Comparison of ENCODE assay signal across 1 fruit fly cellular context in genomic region chr2L:16486001-16486793, dm6.
TF ChIP-seq lines count a peak whose summit lies in the region.

No protein-coding gene starts in this region.

TF ChIP-seq in whole organism, embryonic, 481 proteins besides CTCF, POLR2A, EP300 and RAD21 (continued from another document):
- TF ChIP-seq CG10979 (tag; optimal IDR thresholded peaks at IDR 0.05; lab: Kevin White, UChicago) (no peak), ERR (GFP tag; optimal IDR thresholded peaks at IDR 0.05; lab: Kevin White, UChicago) (no peak), Kr (GFP tag; optimal IDR thresholded peaks at IDR 0.05; lab: Kevin White, UChicago) (no peak), CG11695 (GFP tag; IDR thresholded peaks at IDR 0.05; lab: Robert Waterston, UW) (no peak; the same call in 2 of the 3 replicates), CG9817 (tag; optimal IDR thresholded peaks at IDR 0.05; lab: Kevin White, UChicago) (peak; percentile 23), CG8290 (GFP tag; optimal IDR thresholded peaks at IDR 0.05; lab: Kevin White, UChicago) (peak; percentile 39), CG8290 (tag; optimal IDR thresholded peaks at IDR 0.05; lab: Kevin White, UChicago) (peak; percentile 66 to 68), sqz (GFP tag; optimal IDR thresholded peaks at IDR 0.05; lab: Kevin White, UChicago) (peak; percentile 98), CG30403 (GFP tag; optimal IDR thresholded peaks at IDR 0.05; lab: Kevin White, UChicago) (no peak), twi (tag; optimal IDR thresholded peaks at IDR 0.05; lab: Kevin White, UChicago) (no peak), Trl (optimal IDR thresholded peaks at IDR 0.05; lab: Kevin White, UChicago) (peak; percentile 67 to 71), Trl (GFP tag; optimal IDR thresholded peaks at IDR 0.05; lab: Kevin White, UChicago) (peak; percentile 68), Antp (GFP tag; optimal IDR thresholded peaks at IDR 0.05; lab: Kevin White, UChicago) (peak; percentile 19), CG2120 (GFP tag; optimal IDR thresholded peaks at IDR 0.05; lab: Kevin White, UChicago) (peak; percentile 25), Asciz (GFP tag; optimal IDR thresholded peaks at IDR 0.05; lab: Kevin White, UChicago) (peak; percentile 45), GATAe (GFP tag; conservative IDR thresholded peaks at IDR 0.05; lab: Robert Waterston, UW) (no peak), CG6254 (GFP tag; optimal IDR thresholded peaks at IDR 0.05; lab: Kevin White, UChicago) (no peak), H15 (GFP tag; IDR thresholded peaks at IDR 0.05; lab: Robert Waterston, UW) (0 out of 3 replicates have a peak, but pooled peaks have one; percentile 37), CG15601 (tag; optimal IDR thresholded peaks at IDR 0.05; lab: Kevin White, UChicago) (peak; percentile 61), shn (GFP tag; optimal IDR thresholded peaks at IDR 0.05; lab: Kevin White, UChicago) (peak; percentile 10), CG9215 (GFP tag; IDR thresholded peaks at IDR 0.05; lab: Robert Waterston, UW) (no peak), Dek (tag; optimal IDR thresholded peaks at IDR 0.05; lab: Kevin White, UChicago) (no peak), CG18011 (GFP tag; optimal IDR thresholded peaks at IDR 0.05; lab: Kevin White, UChicago) (no peak), Ets97D (GFP tag; optimal IDR thresholded peaks at IDR 0.05; lab: Kevin White, UChicago) (peak; percentile 28), CG8089 (GFP tag; optimal IDR thresholded peaks at IDR 0.05; lab: Kevin White, UChicago) (peak; percentile 38), Sry-β (GFP tag; optimal IDR thresholded peaks at IDR 0.05; lab: Kevin White, UChicago) (peak; percentile 13), ci (GFP tag; IDR thresholded peaks at IDR 0.05; lab: Robert Waterston, UW) (peak; percentile 26; the same call in 1 of the 3 replicates), D19A (tag; optimal IDR thresholded peaks at IDR 0.05; lab: Kevin White, UChicago) (no peak), gt (GFP tag; IDR thresholded peaks at IDR 0.05; lab: Robert Waterston, UW) (no peak), CG30431 (GFP tag; optimal IDR thresholded peaks at IDR 0.05; lab: Kevin White, UChicago) (no peak), phol (tag; optimal IDR thresholded peaks at IDR 0.05; lab: Kevin White, UChicago) (no peak), nmo (GFP tag; optimal IDR thresholded peaks at IDR 0.05; lab: Kevin White, UChicago) (peak; percentile 40), lov (optimal IDR thresholded peaks at IDR 0.05; lab: Kevin White, UChicago) (no peak), lov (GFP tag; IDR thresholded peaks at IDR 0.05; lab: Robert Waterston, UW) (peak; percentile 63; the same call in 1 of the 3 replicates), MBD-R2 (GFP tag; IDR thresholded peaks at IDR 0.05; lab: Robert Waterston, UW) (no peak), tio (GFP tag; optimal IDR thresholded peaks at IDR 0.05; lab: Kevin White, UChicago) (peak; percentile 31), Ets65A (GFP tag; lab: Kevin White, UChicago) (no peak), Ptx1 (GFP tag; IDR thresholded peaks at IDR 0.05; lab: Robert Waterston, UW) (peak; percentile 12; the same call in 1 of the 2 replicates), CG5180 (GFP tag; optimal IDR thresholded peaks at IDR 0.05; lab: Kevin White, UChicago) (no peak), br (optimal IDR thresholded peaks at IDR 0.05; lab: Kevin White, UChicago) (no peak), CrebB (tag; optimal IDR thresholded peaks at IDR 0.05; lab: Kevin White, UChicago) (no peak), ftz-f1 (GFP tag; optimal IDR thresholded peaks at IDR 0.05; lab: Kevin White, UChicago) (no peak), ac (GFP tag; optimal IDR thresholded peaks at IDR 0.05; lab: Kevin White, UChicago) (peak; percentile 50), CG14441 (GFP tag; IDR thresholded peaks at IDR 0.05; lab: Robert Waterston, UW) (peak; percentile 59), CG1792 (GFP tag; optimal IDR thresholded peaks at IDR 0.05; lab: Kevin White, UChicago) (no peak), hkb (optimal IDR thresholded peaks at IDR 0.05; lab: Kevin White, UChicago) (peak; percentile 9), hkb (GFP tag; IDR thresholded peaks at IDR 0.05; lab: Robert Waterston, UW) (0 out of 2 replicates have a peak, but pooled peaks have one; percentile 25), CG9932 (GFP tag; IDR thresholded peaks at IDR 0.05; lab: Robert Waterston, UW) (0 out of 2 replicates have a peak, but pooled peaks have one; percentile 26), da (GFP tag; optimal IDR thresholded peaks at IDR 0.05; lab: Kevin White, UChicago) (peak; percentile 13), CG31365 (tag; optimal IDR thresholded peaks at IDR 0.05; lab: Kevin White, UChicago) (no peak), NC2α (GFP tag; optimal IDR thresholded peaks at IDR 0.05; lab: Kevin White, UChicago) (no peak), CG1233 (GFP tag; optimal IDR thresholded peaks at IDR 0.05; lab: Kevin White, UChicago) (peak; percentile 46), CG7987 (GFP tag; optimal IDR thresholded peaks at IDR 0.05; lab: Kevin White, UChicago) (peak; percentile 54), CG34376 (GFP tag; optimal IDR thresholded peaks at IDR 0.05; lab: Kevin White, UChicago) (no peak), Nf-YC (tag; optimal IDR thresholded peaks at IDR 0.05; lab: Kevin White, UChicago) (peak; percentile 98), Atf6 (GFP tag; IDR thresholded peaks at IDR 0.05; lab: Robert Waterston, UW) (no peak), gcm2 (GFP tag; optimal IDR thresholded peaks at IDR 0.05; lab: Kevin White, UChicago) (no peak), CG2199 (GFP tag; IDR thresholded peaks at IDR 0.05; lab: Robert Waterston, UW) (peak; percentile 56; the same call in 2 of the 3 replicates), gro (GFP tag; optimal IDR thresholded peaks at IDR 0.05; lab: Kevin White, UChicago) (peak; percentile 31), CG14050 (GFP tag; IDR thresholded peaks at IDR 0.05; lab: Robert Waterston, UW) (no peak), dmrt99B (tag; optimal IDR thresholded peaks at IDR 0.05; lab: Kevin White, UChicago) (peak; percentile 6), sens-2 (GFP tag; IDR thresholded peaks at IDR 0.05; lab: Robert Waterston, UW) (no peak), CG7357 (GFP tag; IDR thresholded peaks at IDR 0.05; lab: Robert Waterston, UW) (no peak), CG14667 (GFP tag; IDR thresholded peaks at IDR 0.05; lab: Robert Waterston, UW) (no peak), odd (GFP tag; optimal IDR thresholded peaks at IDR 0.05; lab: Kevin White, UChicago) (peak; percentile 9), sna (GFP tag; IDR thresholded peaks at IDR 0.05; lab: Robert Waterston, UW; ENCODE audit: partially characterized antibody) (no peak), sim (GFP tag; IDR thresholded peaks at IDR 0.05; lab: Robert Waterston, UW) (0 out of 2 replicates have a peak, but pooled peaks have one; percentile 37), CG17829 (tag; optimal IDR thresholded peaks at IDR 0.05; lab: Kevin White, UChicago) (peak; percentile 44), fd102C (GFP tag; optimal IDR thresholded peaks at IDR 0.05; lab: Kevin White, UChicago) (peak; percentile 74), crp (GFP tag; optimal IDR thresholded peaks at IDR 0.05; lab: Kevin White, UChicago) (no peak), bbx (GFP tag; IDR thresholded peaks at IDR 0.05; lab: Robert Waterston, UW; ENCODE audit: partially characterized antibody) (no peak), row (GFP tag; IDR thresholded peaks at IDR 0.05; lab: Robert Waterston, UW) (0 out of 3 replicates have a peak, but pooled peaks have one; percentile 6), knrl (GFP tag; IDR thresholded peaks at IDR 0.05; lab: Robert Waterston, UW; ENCODE audit: partially characterized antibody) (peak; percentile 37; the same call in 1 of the 3 replicates), az2 (GFP tag; optimal IDR thresholded peaks at IDR 0.05; lab: Kevin White, UChicago) (no peak), Adf1 (GFP tag; IDR thresholded peaks at IDR 0.05; lab: Robert Waterston, UW) (peak; percentile 93), fd3F (GFP tag; optimal IDR thresholded peaks at IDR 0.05; lab: Kevin White, UChicago) (no peak), CG6689 (GFP tag; IDR thresholded peaks at IDR 0.05; lab: Robert Waterston, UW) (no peak; the same call in 1 of the 2 replicates), CG31441 (GFP tag; IDR thresholded peaks at IDR 0.05; lab: Robert Waterston, UW) (no peak), CG7745 (tag; optimal IDR thresholded peaks at IDR 0.05; lab: Kevin White, UChicago) (no peak), nau (GFP tag; optimal IDR thresholded peaks at IDR 0.05; lab: Kevin White, UChicago) (peak; percentile 55), Spps (tag; optimal IDR thresholded peaks at IDR 0.05; lab: Kevin White, UChicago) (peak; percentile 21), Aef1 (GFP tag; IDR thresholded peaks at IDR 0.05; lab: Robert Waterston, UW) (no peak), corto (GFP tag; optimal IDR thresholded peaks at IDR 0.05; lab: Kevin White, UChicago) (no peak), CG8388 (GFP tag; optimal IDR thresholded peaks at IDR 0.05; lab: Kevin White, UChicago) (no peak), Atf-2 (GFP tag; optimal IDR thresholded peaks at IDR 0.05; lab: Kevin White, UChicago) (peak; percentile 20), CG4854 (GFP tag; optimal IDR thresholded peaks at IDR 0.05; lab: Kevin White, UChicago) (peak; percentile 46), CG8281 (tag; optimal IDR thresholded peaks at IDR 0.05; lab: Kevin White, UChicago) (peak; percentile 50), NK7.1 (GFP tag; optimal IDR thresholded peaks at IDR 0.05; lab: Kevin White, UChicago) (peak; percentile 37), CG9727 (GFP tag; optimal IDR thresholded peaks at IDR 0.05; lab: Kevin White, UChicago) (peak; percentile 70), crol (GFP tag; IDR thresholded peaks at IDR 0.05; lab: Robert Waterston, UW) (no peak), CG10543 (GFP tag; optimal IDR thresholded peaks at IDR 0.05; lab: Kevin White, UChicago) (peak; percentile 20), sob (GFP tag; IDR thresholded peaks at IDR 0.05; lab: Robert Waterston, UW) (peak; percentile 61), fu2 (GFP tag; optimal IDR thresholded peaks at IDR 0.05; lab: Kevin White, UChicago) (no peak), insv (GFP tag; optimal IDR thresholded peaks at IDR 0.05; lab: Kevin White, UChicago) (no peak), CG17385 (GFP tag; optimal IDR thresholded peaks at IDR 0.05; lab: Kevin White, UChicago) (no peak), Meics (GFP tag; optimal IDR thresholded peaks at IDR 0.05; lab: Kevin White, UChicago) (peak; percentile 20), CG10462 (GFP tag; optimal IDR thresholded peaks at IDR 0.05; lab: Kevin White, UChicago) (no peak), Bdp1 (GFP tag; optimal IDR thresholded peaks at IDR 0.05; lab: Kevin White, UChicago) (no peak), Gsc (GFP tag; IDR thresholded peaks at IDR 0.05; lab: Robert Waterston, UW) (no peak), chn (GFP tag; optimal IDR thresholded peaks at IDR 0.05; lab: Kevin White, UChicago) (peak; percentile 23), CG8765 (GFP tag; IDR thresholded peaks at IDR 0.05; lab: Robert Waterston, UW) (no peak), Hr51 (GFP tag; optimal IDR thresholded peaks at IDR 0.05; lab: Kevin White, UChicago) (no peak), Tbp (GFP tag; optimal IDR thresholded peaks at IDR 0.05; lab: Kevin White, UChicago) (no peak), CG10565 (GFP tag; optimal IDR thresholded peaks at IDR 0.05; lab: Kevin White, UChicago) (no peak)
TF ChIP-seq in whole organism, embryonic: peak in this region for 193.
